Worm (Caenorhabditis elegans) whole organism, young adult: ENCODE results near the gene F27D9.2.

Experiments
- B0261.1 ChIP-seq: sonication (generic microtip); optimal IDR thresholded peaks from 2 replicates; lab custom pipeline; 2016; ENCODE audit warnings: mild to moderate bottlenecking, missing genetic modification characterization, moderate library complexity, missing compliant biosample characterization
- C06A6.2 ChIP-seq: fragments of 200-800 bp; sonication (Bioruptor generic); conservative IDR thresholded peaks from 2 replicates; pipeline ENCODE4 v1.3.6; 2022; ENCODE audit warnings: missing genetic modification characterization, missing compliant biosample characterization
- D2030.7 ChIP-seq: fragments of 200-800 bp; sonication (Bioruptor generic); IDR thresholded peaks from 2 replicates; pipeline ENCODE4 v1.3.6; 2022; ENCODE audit warnings: missing genetic modification reagents, missing genetic modification characterization, missing compliant biosample characterization
- F10E7.11 ChIP-seq: sonication (generic microtip); optimal IDR thresholded peaks from 2 replicates; lab custom pipeline; 2017; ENCODE audit warnings: mild to moderate bottlenecking, missing genetic modification characterization, moderate library complexity, missing compliant biosample characterization
- F37B4.10 ChIP-seq: fragments of 200-800 bp; sonication (Bioruptor generic); IDR thresholded peaks from 2 replicates; pipeline ENCODE4 v1.3.6; 2022; ENCODE audit warnings: missing genetic modification characterization, missing compliant biosample characterization
- F39B2.1 ChIP-seq: fragments of 200-800 bp; sonication (Bioruptor generic); IDR thresholded peaks from 2 replicates; pipeline ENCODE4 v1.3.6; 2022; ENCODE audit warnings: missing genetic modification reagents, missing genetic modification characterization, missing compliant biosample characterization
- F55B11.4 ChIP-seq: sonication (generic microtip); optimal IDR thresholded peaks from 2 replicates; lab custom pipeline; 2016; ENCODE audit warnings: missing compliant biosample characterization, missing genetic modification characterization, borderline replicate concordance; ENCODE audit not compliant: insufficient read depth
- K11D2.4 ChIP-seq: fragments of 200-800 bp; sonication (Bioruptor generic); IDR thresholded peaks from 2 replicates; pipeline ENCODE4 v1.3.6; 2022; ENCODE audit warnings: missing genetic modification reagents, missing genetic modification characterization, missing compliant biosample characterization
- T26A5.8 ChIP-seq: sonication (generic microtip); optimal IDR thresholded peaks from 2 replicates; lab custom pipeline; 2016; ENCODE audit warnings: missing genetic modification characterization, missing compliant biosample characterization
- Y53G8AR.9 ChIP-seq: fragments of 200-800 bp; sonication (Bioruptor generic); conservative IDR thresholded peaks from 2 replicates; pipeline ENCODE4 v1.3.6; 2022; ENCODE audit warnings: missing genetic modification reagents, missing genetic modification characterization, missing compliant biosample characterization
- akir-1 ChIP-seq: fragments of 200-800 bp; sonication (Bioruptor generic); optimal IDR thresholded peaks from 2 replicates; lab custom pipeline; 2018; ENCODE audit warnings: mild to moderate bottlenecking, missing genetic modification characterization, moderate library complexity, missing compliant biosample characterization
- attf-3 ChIP-seq: fragments of 200-800 bp; sonication (Bioruptor generic); conservative IDR thresholded peaks from 2 replicates; pipeline ENCODE4 v1.3.6; 2022; ENCODE audit warnings: missing genetic modification reagents, missing genetic modification characterization, missing compliant biosample characterization
- attf-5 ChIP-seq: fragments of 200-800 bp; sonication (Bioruptor generic); optimal IDR thresholded peaks from 2 replicates; lab custom pipeline; 2018; ENCODE audit warnings: mild to moderate bottlenecking, missing genetic modification characterization, missing compliant biosample characterization
- ccch-3 ChIP-seq: fragments of 200-800 bp; sonication (Bioruptor generic); optimal IDR thresholded peaks from 2 replicates; lab custom pipeline; 2018; ENCODE audit warnings: mild to moderate bottlenecking, missing genetic modification characterization, missing compliant biosample characterization
- ceh-58 ChIP-seq: fragments of 200-800 bp; sonication (Bioruptor generic); IDR thresholded peaks from 2 replicates; pipeline ENCODE4 v1.3.6; 2022; ENCODE audit warnings: missing genetic modification characterization, missing compliant biosample characterization
- ceh-79 ChIP-seq: sonication (generic microtip); optimal IDR thresholded peaks from 2 replicates; lab custom pipeline; 2017; ENCODE audit warnings: mild to moderate bottlenecking, missing genetic modification characterization, missing compliant biosample characterization
- chd-7 ChIP-seq: sonication (generic microtip); optimal IDR thresholded peaks from 2 replicates; lab custom pipeline; 2016; ENCODE audit warnings: mild to moderate bottlenecking, missing genetic modification characterization, moderate library complexity, missing compliant biosample characterization
- egl-44 ChIP-seq: fragments of 200-800 bp; sonication (Bioruptor generic); IDR thresholded peaks from 2 replicates; pipeline ENCODE4 v1.3.6; 2022; ENCODE audit warnings: missing genetic modification reagents, missing genetic modification characterization, missing compliant biosample characterization
- ets-4 ChIP-seq: fragments of 200-800 bp; sonication (Bioruptor generic); optimal IDR thresholded peaks from 2 replicates; lab custom pipeline; 2018; ENCODE audit warnings: mild to moderate bottlenecking, missing genetic modification characterization, missing compliant biosample characterization
- fkh-3 ChIP-seq: sonication (generic microtip); optimal IDR thresholded peaks from 2 replicates; lab custom pipeline; 2016; ENCODE audit warnings: mild to moderate bottlenecking, missing genetic modification characterization, missing compliant biosample characterization
- hlh-26 ChIP-seq: fragments of 200-800 bp; sonication (Bioruptor generic); conservative IDR thresholded peaks from 2 replicates; pipeline ENCODE4 v1.3.6; 2022; ENCODE audit warnings: missing genetic modification reagents, missing genetic modification characterization, missing compliant biosample characterization
- lin-26 ChIP-seq: fragments of 200-800 bp; sonication (Bioruptor generic); IDR thresholded peaks from 2 replicates; pipeline ENCODE4 v1.3.6; 2022; ENCODE audit warnings: missing genetic modification reagents, missing genetic modification characterization, missing compliant biosample characterization
- lin-35 ChIP-seq, 3 experiments: fragments of 150-350 bp in 2 of 3; sonication (generic microtip) in 1 of 3; optimal IDR thresholded peaks; 2 replicates each; lab custom pipeline; 2014 to 2018; ENCODE audit warnings: missing biosample characterization in 3 of 3, missing genetic modification characterization in 3 of 3, missing genetic modification reagents in 3 of 3
- lsl-1 ChIP-seq: fragments of 200-800 bp; sonication (Bioruptor generic); optimal IDR thresholded peaks from 2 replicates; lab custom pipeline; 2018; ENCODE audit warnings: mild to moderate bottlenecking, missing genetic modification characterization, moderate library complexity, missing compliant biosample characterization
- madf-10 ChIP-seq: sonication (generic microtip); optimal IDR thresholded peaks from 2 replicates; lab custom pipeline; 2016; ENCODE audit warnings: mild to moderate bottlenecking, missing genetic modification characterization, missing compliant biosample characterization
- nfya-1 ChIP-seq: sonication (generic microtip); optimal IDR thresholded peaks from 2 replicates; lab custom pipeline; 2017; ENCODE audit warnings: antibody characterized with exemption, missing compliant biosample characterization, missing genetic modification characterization, borderline replicate concordance; ENCODE audit not compliant: insufficient read depth
- nfya-2 ChIP-seq: fragments of 200-800 bp; sonication (Bioruptor generic); IDR thresholded peaks from 2 replicates; pipeline ENCODE4 v1.3.6; 2022; ENCODE audit warnings: missing genetic modification reagents, missing genetic modification characterization, missing compliant biosample characterization
- nfyb-1 ChIP-seq: fragments of 200-800 bp; sonication (Bioruptor generic); IDR thresholded peaks from 2 replicates; pipeline ENCODE4 v1.3.6; 2022; ENCODE audit warnings: missing genetic modification reagents, missing genetic modification characterization, missing compliant biosample characterization
- nhr-27 ChIP-seq: fragments of 200-800 bp; sonication (Bioruptor generic); optimal IDR thresholded peaks from 2 replicates; lab custom pipeline; 2018; ENCODE audit warnings: mild to moderate bottlenecking, missing genetic modification characterization, moderate library complexity, missing compliant biosample characterization
- nhr-80 ChIP-seq: sonication (generic microtip); optimal IDR thresholded peaks from 2 replicates; lab custom pipeline; 2016; ENCODE audit warnings: missing genetic modification characterization, missing compliant biosample characterization
- rcor-1 ChIP-seq: fragments of 200-800 bp; sonication (Bioruptor generic); IDR thresholded peaks from 2 replicates; pipeline ENCODE4 v1.3.6; 2022; ENCODE audit warnings: missing genetic modification reagents, missing genetic modification characterization, missing compliant biosample characterization
- rec-8 ChIP-seq, 2 experiments: sonication (generic microtip); optimal IDR thresholded peaks; 2 replicates each; lab custom pipeline; 2016; ENCODE audit warnings: mild to moderate bottlenecking in 2 of 2, missing genetic modification characterization in 2 of 2, missing genetic modification reagents in 2 of 2, missing genotype in 2 of 2, missing biosample characterization in 1 of 2, missing compliant biosample characterization in 1 of 2, moderate library complexity in 1 of 2
- repo-1 ChIP-seq: sonication (generic microtip); optimal IDR thresholded peaks from 2 replicates; lab custom pipeline; 2017; ENCODE audit warnings: mild to moderate bottlenecking, missing genetic modification characterization, missing compliant biosample characterization
- rpc-1 ChIP-seq, 2 experiments: fragments of 150-350 bp in 1 of 2; sonication (generic microtip) in 1 of 2; optimal IDR thresholded peaks; 2 replicates each; lab custom pipeline; 2014 to 2018; ENCODE audit warnings: missing biosample characterization in 1 of 2, missing genetic modification characterization in 1 of 2, missing genetic modification reagents in 1 of 2, missing genotype in 1 of 2
- snpc-4 ChIP-seq, 5 experiments: fragments of 150-350 bp in 1 of 5; sonication (generic microtip) in 4 of 5; optimal IDR thresholded peaks; 2 replicates each; lab custom pipeline; 2014 to 2018; ENCODE audit warnings: missing genetic modification characterization in 5 of 5, missing biosample characterization in 3 of 5, antibody characterized with exemption in 2 of 5, mild to moderate bottlenecking in 2 of 5, missing compliant biosample characterization in 2 of 5, missing genotype in 2 of 5, moderate library complexity in 2 of 5, missing genetic modification reagents in 1 of 5
- tbp1 ChIP-seq: fragments of 200-800 bp; sonication (Bioruptor generic); optimal IDR thresholded peaks from 2 replicates; lab custom pipeline; 2018; ENCODE audit warnings: mild to moderate bottlenecking, missing genetic modification characterization, missing compliant biosample characterization
- tlf-1 ChIP-seq: fragments of 200-800 bp; sonication (Bioruptor generic); optimal IDR thresholded peaks from 2 replicates; lab custom pipeline; 2018; ENCODE audit warnings: mild to moderate bottlenecking, missing genetic modification characterization, missing compliant biosample characterization
- unc-130 ChIP-seq: sonication (generic microtip); optimal IDR thresholded peaks from 2 replicates; lab custom pipeline; 2016; ENCODE audit warnings: missing genetic modification reagents, missing genetic modification characterization, missing compliant biosample characterization
- zfh-2 ChIP-seq: fragments of 200-800 bp; sonication (Bioruptor generic); conservative IDR thresholded peaks from 2 replicates; pipeline ENCODE4 v1.3.6; 2022; ENCODE audit warnings: missing genetic modification reagents, missing genetic modification characterization, missing compliant biosample characterization
- zim-3 ChIP-seq: sonication (generic microtip); optimal IDR thresholded peaks from 2 replicates; lab custom pipeline; 2017; ENCODE audit warnings: mild to moderate bottlenecking, missing genetic modification characterization, moderate library complexity, missing compliant biosample characterization
- ztf-22 ChIP-seq: fragments of 200-800 bp; sonication (Bioruptor generic); optimal IDR thresholded peaks from 2 replicates; lab custom pipeline; 2018; ENCODE audit warnings: mild to moderate bottlenecking, missing genetic modification characterization, moderate library complexity, missing compliant biosample characterization
- ztf-25 ChIP-seq: fragments of 200-800 bp; sonication (Bioruptor generic); IDR thresholded peaks from 2 replicates; pipeline ENCODE4 v1.3.6; 2022; ENCODE audit warnings: missing genetic modification reagents, missing genetic modification characterization, missing compliant biosample characterization

F27D9.2 gene

ce11 chrX:7715463-7715862 lies 42.7 kb downstream of the F27D9.2 start:
- TF ChIP-seq K11D2.4 (GFP tag; lab: Robert Waterston, UW) (no peak), F37B4.10 (no peak), B0261.1 (tag; lab: Kevin White, UChicago) (no peak), F55B11.4 (tag; lab: Kevin White, UChicago) (no peak), tlf-1 (no peak), rcor-1 (GFP tag; lab: Robert Waterston, UW) (no peak), nhr-80 (tag; lab: Kevin White, UChicago) (no peak), fkh-3 (tag; lab: Kevin White, UChicago) (no peak), ets-4 (no peak), Y53G8AR.9 (GFP tag; lab: Robert Waterston, UW) (no peak), madf-10 (tag; lab: Kevin White, UChicago) (no peak), unc-130 (GFP tag; lab: Kevin White, UChicago) (no peak), lin-26 (GFP tag; lab: Robert Waterston, UW) (no peak), ccch-3 (GFP tag; lab: Kevin White, UChicago) (no peak), zim-3 (tag; lab: Kevin White, UChicago) (no peak), nfya-1 (tag; lab: Kevin White, UChicago) (no peak), chd-7 (tag; lab: Kevin White, UChicago) (no peak), tbp1 (GFP tag; lab: Kevin White, UChicago) (no peak), hlh-26 (GFP tag; lab: Robert Waterston, UW) (no peak), lsl-1 (GFP tag; lab: Kevin White, UChicago) (no peak)

- no peak for TF ChIP-seq attf-3 (GFP tag; lab: Robert Waterston, UW)
- 0 out of 2 replicates have a peak, but pooled peaks have one; percentile 49 for TF ChIP-seq ztf-25 (GFP tag; lab: Robert Waterston, UW)
Measured at ce11 chrX:7718972-7719371, 46.2 kb downstream of the F27D9.2 start, which contains the start of gene K09F5.6. Gene K09F5.6, plus strand, starts transcription at chrX:7719272.

- TF ChIP-seq zfh-2 (GFP tag; lab: Robert Waterston, UW) = no peak
- TF ChIP-seq snpc-4 (GFP tag; optimal IDR thresholded peaks at IDR 0.05; lab: Kevin White, UChicago) = no peak
- no peak for TF ChIP-seq snpc-4 (tag; optimal IDR thresholded peaks at IDR 0.05; lab: Kevin White, UChicago)
- TF ChIP-seq ceh-79 (tag; lab: Kevin White, UChicago) = no peak
- no peak for TF ChIP-seq T26A5.8 (tag; lab: Kevin White, UChicago)
- TF ChIP-seq akir-1 (GFP tag; lab: Kevin White, UChicago) = no peak
- no peak for TF ChIP-seq lsl-1 (GFP tag; lab: Kevin White, UChicago)
- no peak for TF ChIP-seq rec-8 (tag; optimal IDR thresholded peaks at IDR 0.05; lab: Kevin White, UChicago)
- no peak for TF ChIP-seq D2030.7 (GFP tag; lab: Robert Waterston, UW)
- no peak for TF ChIP-seq ztf-22
- no peak for TF ChIP-seq F10E7.11 (tag; lab: Kevin White, UChicago)
- no peak for TF ChIP-seq B0261.1 (tag; lab: Kevin White, UChicago)
- TF ChIP-seq nfyb-1 (GFP tag; lab: Robert Waterston, UW) = no peak
Measured at ce11 chrX:7720565-7720964, 47.8 kb downstream of the F27D9.2 start.

DNA sequence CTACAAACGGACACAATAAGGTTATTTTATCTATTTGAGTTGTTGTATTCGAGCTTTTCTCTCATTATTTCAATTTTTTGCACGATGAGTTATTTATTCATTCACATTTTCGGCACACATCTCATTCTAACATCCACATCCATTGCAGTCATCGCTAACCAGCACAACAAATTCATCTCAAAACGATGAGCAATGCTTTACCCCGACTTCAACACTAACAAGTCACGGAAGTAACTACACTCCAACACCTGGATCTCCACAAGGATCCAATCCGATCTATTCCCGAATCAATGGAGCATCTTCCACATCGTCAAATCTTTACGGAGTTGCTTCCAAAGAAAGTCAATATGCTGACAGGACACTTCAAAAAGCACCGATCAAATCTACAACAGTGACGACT lies 51.3 kb downstream of the F27D9.2 start:
- TF ChIP-seq nhr-27 = no peak
- no peak for TF ChIP-seq rpc-1 (optimal IDR thresholded peaks at IDR 0.05; lab: Kevin White, UChicago)
- TF ChIP-seq rpc-1 (tag; optimal IDR thresholded peaks at IDR 0.05; lab: Kevin White, UChicago) = no peak
- no peak for TF ChIP-seq nfya-2 (GFP tag; lab: Robert Waterston, UW)
- TF ChIP-seq attf-5 = no peak
- TF ChIP-seq lin-35 (GFP tag; optimal IDR thresholded peaks at IDR 0.05; lab: Kevin White, UChicago) = no peak
- no peak for TF ChIP-seq C06A6.2 (GFP tag; lab: Robert Waterston, UW)
- TF ChIP-seq ceh-58 = no peak
- TF ChIP-seq lsl-1 (GFP tag; lab: Kevin White, UChicago) = no peak
- no peak for TF ChIP-seq repo-1 (tag; lab: Kevin White, UChicago)
- no peak for TF ChIP-seq egl-44
- no peak for TF ChIP-seq nfya-1 (tag; lab: Kevin White, UChicago)
- TF ChIP-seq F39B2.1 = no peak
- TF ChIP-seq nfyb-1 (GFP tag; lab: Robert Waterston, UW) = no peak
- no peak for TF ChIP-seq fkh-3 (tag; lab: Kevin White, UChicago)
